Worm (Caenorhabditis elegans) whole organism, L2 larva: ENCODE data around the gene gpd-4.

Experiments used
- ceh-82 ChIP-seq: fragments of 150-350 bp; optimal IDR thresholded peaks from 2 replicates; lab custom pipeline; 2014; ENCODE audit warnings: missing biosample characterization, missing genetic modification characterization
- dmd-4 ChIP-seq: sonication (generic microtip); optimal IDR thresholded peaks from 2 replicates; lab custom pipeline; 2017; ENCODE audit warnings: missing biosample characterization, missing genetic modification characterization
- lin-39 ChIP-seq: fragments of 150-350 bp; optimal IDR thresholded peaks from 2 replicates; lab custom pipeline; 2014; ENCODE audit warnings: missing biosample characterization, missing genetic modification reagents, missing genetic modification characterization
- skn-1 ChIP-seq: sonication (generic microtip); optimal IDR thresholded peaks from 2 replicates; lab custom pipeline; 2017; ENCODE audit warnings: missing biosample characterization, missing genetic modification characterization
- unc-39 ChIP-seq: fragments of 150-350 bp; optimal IDR thresholded peaks from 2 replicates; lab custom pipeline; 2014; ENCODE audit warnings: missing biosample characterization, missing genetic modification characterization

DNA sequence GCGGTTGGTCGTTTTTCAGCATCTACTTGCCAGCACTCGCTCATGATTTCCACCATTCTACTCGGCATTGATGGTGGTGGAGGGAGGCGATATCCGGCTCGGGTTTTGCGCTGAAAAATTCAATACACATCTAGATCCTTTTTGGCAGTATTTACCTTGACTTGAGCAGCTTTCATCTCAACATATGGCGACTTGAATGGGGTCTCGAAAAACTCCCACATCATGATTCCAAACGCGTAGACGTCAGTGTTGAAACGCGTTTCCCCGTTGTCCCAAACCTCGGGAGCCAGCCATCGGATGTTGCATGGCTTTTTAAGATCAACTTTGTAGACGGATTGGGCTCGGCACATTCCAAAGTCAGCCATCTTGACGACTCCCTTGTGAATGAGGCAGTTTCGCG is 27.4 kb downstream of the gpd-4 start:
- TF ChIP-seq skn-1 (tag; lab: Kevin White, UChicago) (no peak), ceh-82 (no peak), dmd-4 (tag; lab: Kevin White, UChicago) (no peak), lin-39 (tag; lab: Kevin White, UChicago) (no peak), unc-39 (tag; lab: Kevin White, UChicago) (no peak)
